Worm (Caenorhabditis elegans): ENCODE measurements around the gene hcp-2.

DNA sequence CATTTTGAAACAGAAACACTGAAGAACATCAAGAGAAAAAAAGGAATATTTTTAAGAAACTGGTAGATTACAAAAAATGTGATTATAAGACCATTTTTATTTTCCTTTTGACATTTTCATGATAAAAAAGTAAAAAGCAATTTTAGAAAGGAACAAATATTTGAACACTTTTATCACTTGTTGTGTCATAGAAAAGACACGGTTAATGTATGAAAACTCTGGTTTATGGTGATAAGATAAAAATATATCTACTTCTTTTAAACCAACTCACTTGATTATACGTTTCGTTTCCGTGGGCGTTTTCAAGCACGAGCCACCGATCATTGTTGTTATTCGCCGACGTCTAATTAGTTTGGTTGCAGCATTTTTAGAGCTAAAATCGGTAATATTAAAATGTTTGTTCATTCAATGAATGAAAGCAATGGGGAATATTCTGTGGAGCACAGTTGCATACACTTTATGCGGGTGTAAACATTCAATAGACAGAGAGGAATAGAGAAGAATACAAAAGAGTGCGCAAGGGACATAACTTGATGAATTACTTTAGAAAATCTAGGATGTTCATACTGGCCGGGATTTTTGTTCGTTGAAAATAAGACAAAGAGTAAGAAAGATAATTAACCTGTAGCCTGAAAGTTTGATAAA is 27.7 kb downstream of the hcp-2 start, which contains the start of gene sulp-8:
- TF ChIP-seq klf-2 (GFP tag; conservative IDR thresholded peaks at IDR 0.05), result no peak
- TF ChIP-seq ztf-23 (GFP tag; IDR thresholded peaks at IDR 0.05), result no peak
- TF ChIP-seq ztf-29 (GFP tag; IDR thresholded peaks at IDR 0.05), result no peak
- no peak for TF ChIP-seq flt-1 (GFP tag; IDR thresholded peaks at IDR 0.05)
- no peak for TF ChIP-seq ref-1 (GFP tag; conservative IDR thresholded peaks at IDR 0.05)
- no peak for TF ChIP-seq tab-1 (GFP tag; IDR thresholded peaks at IDR 0.05)

Data from whole organism, midembryonic.